Worm (Caenorhabditis elegans) whole organism, young adult: ENCODE measurements around the gene F13A7.11.

Source experiments
- dox-1 ChIP-seq: fragments of 200-800 bp; sonication (Bioruptor generic); IDR thresholded peaks from 2 replicates; pipeline ENCODE4 v1.3.6; 2022; ENCODE audit warnings: missing genetic modification reagents, missing genetic modification characterization, missing compliant biosample characterization
- hlh-26 ChIP-seq: fragments of 200-800 bp; sonication (Bioruptor generic); conservative IDR thresholded peaks from 2 replicates; pipeline ENCODE4 v1.3.6; 2022; ENCODE audit warnings: missing genetic modification reagents, missing genetic modification characterization, missing compliant biosample characterization
- unc-130 ChIP-seq: sonication (generic microtip); optimal IDR thresholded peaks from 2 replicates; lab custom pipeline; 2016; ENCODE audit warnings: missing genetic modification reagents, missing genetic modification characterization, missing compliant biosample characterization

- TF ChIP-seq dox-1 (GFP tag; lab: Robert Waterston, UW) (peak; percentile 42; the same call in 1 of the 2 replicates), unc-130 (GFP tag; lab: Kevin White, UChicago) (no peak), hlh-26 (GFP tag; lab: Robert Waterston, UW) (no peak)
These were observed 44.2 kb downstream of the F13A7.11 start for ce11 chrV:16350775-16351378.
